Worm (Caenorhabditis elegans) whole organism, L4 larva: ENCODE results near the gene F55B12.10.

Experiments used
- ZK337.2 ChIP-seq: fragments of 200-800 bp; sonication (Bioruptor generic); IDR thresholded peaks from 2 replicates; pipeline ENCODE4 v1.3.6; 2022; ENCODE audit warnings: missing genetic modification reagents, missing genetic modification characterization, missing compliant biosample characterization
- arid-1 ChIP-seq: fragments of 200-800 bp; sonication (Bioruptor generic); conservative IDR thresholded peaks from 2 replicates; pipeline ENCODE4 v1.3.6; 2022; ENCODE audit warnings: missing genetic modification reagents, missing genetic modification characterization, missing compliant biosample characterization
- ceh-20 ChIP-seq: fragments of 200-800 bp; sonication (Bioruptor generic); IDR thresholded peaks from 2 replicates; pipeline ENCODE4 v1.3.6; 2022; ENCODE audit warnings: missing genetic modification reagents, missing genetic modification characterization, missing compliant biosample characterization
- fos-1 ChIP-seq: fragments of 150-350 bp; optimal IDR thresholded peaks from 2 replicates; lab custom pipeline; 2014; ENCODE audit warnings: missing biosample characterization, missing genetic modification characterization
- lin-13 ChIP-seq: fragments of 150-350 bp; optimal IDR thresholded peaks from 2 replicates; lab custom pipeline; 2014; ENCODE audit warnings: missing biosample characterization, missing genetic modification reagents, missing genetic modification characterization
- nhr-237 ChIP-seq: sonication (generic microtip); optimal IDR thresholded peaks from 2 replicates; lab custom pipeline; 2017; ENCODE audit warnings: missing biosample characterization, missing genetic modification characterization
- pqm-1 ChIP-seq: sonication (generic microtip); optimal IDR thresholded peaks from 2 replicates; lab custom pipeline; 2017; ENCODE audit warnings: missing biosample characterization, missing genetic modification characterization
- unc-39 ChIP-seq: sonication (generic microtip); optimal IDR thresholded peaks from 2 replicates; lab custom pipeline; 2017; ENCODE audit warnings: missing biosample characterization, missing genetic modification characterization
- ztf-11 ChIP-seq: fragments of 150-350 bp; optimal IDR thresholded peaks from 2 replicates; lab custom pipeline; 2014; ENCODE audit warnings: missing biosample characterization, missing genetic modification characterization

DNA sequence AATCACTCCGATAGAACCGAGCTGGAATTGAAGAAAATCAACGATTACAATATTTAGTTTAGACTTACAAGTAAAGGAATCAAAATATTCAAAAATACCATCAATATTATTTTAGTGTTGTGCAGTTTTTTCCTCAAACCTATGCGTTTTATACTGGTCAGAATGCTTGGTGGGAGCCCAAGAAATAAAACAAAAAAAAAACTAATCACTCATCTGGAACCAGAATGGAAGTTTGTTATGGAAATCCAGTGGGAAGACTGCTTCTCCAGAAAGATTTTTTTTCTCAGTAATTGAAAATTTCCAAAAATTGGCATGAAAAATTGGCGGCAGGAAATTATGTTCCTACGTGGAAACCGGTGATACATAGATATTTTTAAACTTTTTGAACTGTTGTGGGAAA, 16.8 kb downstream of the F55B12.10 start, which contains the start of gene srx-134:
- TF ChIP-seq lin-13 (GFP tag; lab: Kevin White, UChicago) (no peak), pqm-1 (tag; lab: Kevin White, UChicago) (no peak), fos-1 (no peak), nhr-237 (no peak), ztf-11 (tag; lab: Kevin White, UChicago) (no peak), ZK337.2 (no peak), ceh-20 (GFP tag; lab: Robert Waterston, UW) (no peak), unc-39 (no peak), arid-1 (GFP tag; lab: Robert Waterston, UW) (no peak)
